Worm (Caenorhabditis elegans) whole organism, L4 larva: ENCODE results near the gene Y55F3BR.6.

Source experiments
- ceh-28 ChIP-seq: fragments of 150-350 bp; optimal IDR thresholded peaks from 2 replicates; lab custom pipeline; 2014; ENCODE audit warnings: missing biosample characterization, missing genetic modification reagents, missing genetic modification characterization
- fos-1 ChIP-seq: fragments of 150-350 bp; optimal IDR thresholded peaks from 2 replicates; lab custom pipeline; 2014; ENCODE audit warnings: missing biosample characterization, missing genetic modification characterization
- mdl-1 ChIP-seq, 2 experiments: fragments of 150-350 bp in 1 of 2; sonication (generic microtip) in 1 of 2; optimal IDR thresholded peaks; 2 replicates each; lab custom pipeline; 2014 to 2017; ENCODE audit warnings: missing biosample characterization in 2 of 2, missing genetic modification characterization in 2 of 2
- nhr-11 ChIP-seq: fragments of 150-350 bp; optimal IDR thresholded peaks from 2 replicates; lab custom pipeline; 2014; ENCODE audit warnings: missing biosample characterization, missing genetic modification characterization

DNA sequence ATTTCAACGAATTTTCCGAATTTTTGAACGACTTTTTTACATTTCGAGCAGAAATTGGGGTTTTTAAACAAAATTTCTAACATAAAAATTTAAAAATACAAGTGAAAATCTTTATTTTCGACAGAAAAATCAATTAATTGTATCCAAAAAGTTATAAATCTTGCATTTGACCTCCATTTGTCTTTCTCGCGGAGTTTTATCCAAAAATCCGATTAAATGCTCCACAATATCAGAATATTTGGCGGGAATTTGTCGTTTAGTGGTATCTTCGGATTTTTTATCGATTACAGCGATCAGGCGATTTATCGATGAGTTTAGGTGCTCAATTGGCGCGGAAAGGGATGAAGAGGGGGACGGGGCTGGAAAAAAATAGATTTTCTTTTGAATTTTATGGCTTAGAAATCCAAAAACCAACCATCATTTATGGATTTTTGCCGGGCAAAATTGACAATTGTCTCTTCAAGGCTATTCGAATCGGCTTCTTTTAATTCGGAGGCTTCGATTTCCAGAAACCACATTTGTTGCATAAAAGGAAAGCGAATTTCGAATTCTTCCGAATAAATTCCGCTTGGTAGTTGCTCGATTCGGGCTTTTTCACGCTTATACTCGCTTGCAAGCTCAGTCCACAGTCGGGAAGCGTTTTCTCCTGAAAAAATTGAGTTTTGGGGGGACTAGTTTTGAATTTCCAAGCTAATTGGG is 11.5 kb downstream of the Y55F3BR.6 start:
- no peak for TF ChIP-seq mdl-1 (tag; optimal IDR thresholded peaks at IDR 0.05; lab: Kevin White, UChicago)
- TF ChIP-seq ceh-28: no peak
- TF ChIP-seq nhr-11 (tag; lab: Kevin White, UChicago): no peak
- TF ChIP-seq fos-1: no peak
